Fruit fly (Drosophila melanogaster): Measurements from ENCODE around the gene Rpt4.

- TF ChIP-seq salr (GFP tag; optimal IDR thresholded peaks at IDR 0.05) (peak in 1 of 2 experiments; percentile 8), CG9139 (GFP tag; optimal IDR thresholded peaks at IDR 0.05) (no peak), CG3032 (tag; optimal IDR thresholded peaks at IDR 0.05) (no peak), Blimp-1 (GFP tag; optimal IDR thresholded peaks at IDR 0.05) (no peak), CG8119 (GFP tag; IDR thresholded peaks at IDR 0.05) (no peak), ss (GFP tag; optimal IDR thresholded peaks at IDR 0.05) (no peak), OdsH (GFP tag; optimal IDR thresholded peaks at IDR 0.05) (peak; percentile 54), esn (GFP tag; optimal IDR thresholded peaks at IDR 0.05) (peak; percentile 65), CG11294 (GFP tag; IDR thresholded peaks at IDR 0.05) (no peak), Lpt (GFP tag; optimal IDR thresholded peaks at IDR 0.05) (peak; percentile 51), topi (GFP tag; optimal IDR thresholded peaks at IDR 0.05) (peak; percentile 52), CG32006 (GFP tag; optimal IDR thresholded peaks at IDR 0.05) (peak; percentile 37), CG16779 (tag; optimal IDR thresholded peaks at IDR 0.05) (no peak), lz (GFP tag; optimal IDR thresholded peaks at IDR 0.05) (peak; percentile 25)
Measured at dm6 chrX:6305317-6305716, 14.3 kb upstream of the Rpt4 start.

Measured in whole organism, prepupa.